Worm (Caenorhabditis elegans): Measurements from ENCODE around the gene farl-11.
"Not testable (repeated sequence)": the region's sequence is repeated elsewhere in the genome, so short reads cannot be mapped to it uniquely, and the experiment has no call there.

The farl-11 gene

ce11 chrII:7088283-7088682 lies 16.6 kb downstream of the farl-11 start:
- peak in 1 of 2 experiments; percentile 67 for TF ChIP-seq unc-62 (GFP tag; optimal IDR thresholded peaks at IDR 0.05 in 1 of 2)
- TF ChIP-seq unc-62 (tag; optimal IDR thresholded peaks at IDR 0.05): not testable (repeated sequence)

- peak in 1 of 2 experiments; percentile 21 for TF ChIP-seq daf-16 (GFP tag; optimal IDR thresholded peaks at IDR 0.05)
- TF ChIP-seq daf-16 (tag; optimal IDR thresholded peaks at IDR 0.05): not testable (repeated sequence)
Measured at ce11 chrII:7084021-7084420, 20.8 kb downstream of the farl-11 start, which contains the start of the genes T02G5.14 and T02G5.15. Gene T02G5.14 (plus strand): TSS chrII:7084321. Gene T02G5.15 (plus strand): TSS chrII:7084321.

- TF ChIP-seq daf-16 (GFP tag; optimal IDR thresholded peaks at IDR 0.05): peak in 1 of 2 experiments; percentile 39
- TF ChIP-seq daf-16 (tag; optimal IDR thresholded peaks at IDR 0.05): no peak
- 0 out of 2 replicates have a peak, but pooled peaks have one; percentile 24 for TF ChIP-seq Y48G9A.11 (GFP tag; IDR thresholded peaks at IDR 0.05)
- 0 out of 2 replicates have a peak, but pooled peaks have one; percentile 48 for TF ChIP-seq saeg-2 (GFP tag; IDR thresholded peaks at IDR 0.05)
- peak; percentile 40 for TF ChIP-seq lin-38 (GFP tag; IDR thresholded peaks at IDR 0.05)
- TF ChIP-seq aha-1 (tag): no peak
- TF ChIP-seq daf-19 (GFP tag; conservative IDR thresholded peaks at IDR 0.05): 0 out of 2 replicates have a peak, but pooled peaks have one; percentile 53
- TF ChIP-seq lin-15B (tag; optimal IDR thresholded peaks at IDR 0.05): no peak
- 0 out of 2 replicates have a peak, but pooled peaks have one; percentile 22 for TF ChIP-seq zfp-3 (GFP tag; conservative IDR thresholded peaks at IDR 0.05)
Measured at ce11 chrII:7075564-7076228, 29.1 kb downstream of the farl-11 start, which contains the start of gene T02G5.7. Gene T02G5.7 (plus strand): TSS chrII:7075614.

- TF ChIP-seq Y105C5A.15 (GFP tag; IDR thresholded peaks at IDR 0.05) (no peak), T20F7.1 (GFP tag; optimal IDR thresholded peaks at IDR 0.05) (no peak), pha-4 (GFP tag; IDR thresholded peaks at IDR 0.05) (no peak), pha-4 (tag; optimal IDR thresholded peaks at IDR 0.05) (no peak), daf-12 (tag; optimal IDR thresholded peaks at IDR 0.05) (no peak), unc-130 (GFP tag; optimal IDR thresholded peaks at IDR 0.05) (no peak), nhr-77 (tag; optimal IDR thresholded peaks at IDR 0.05) (no peak), zip-2 (tag; optimal IDR thresholded peaks at IDR 0.05) (no peak), php-3 (GFP tag; IDR thresholded peaks at IDR 0.05) (no peak), F37D6.2 (tag; optimal IDR thresholded peaks at IDR 0.05) (no peak), duxl-1 (tag; optimal IDR thresholded peaks at IDR 0.05; ENCODE audit: poor library complexity) (no peak), ceh-44 (GFP tag; IDR thresholded peaks at IDR 0.05) (no peak), T26A8.4 (GFP tag; IDR thresholded peaks at IDR 0.05) (no peak), fos-1 (tag; optimal IDR thresholded peaks at IDR 0.05) (no peak), ceh-62 (tag; optimal IDR thresholded peaks at IDR 0.05) (no peak), nhr-25 (tag; optimal IDR thresholded peaks at IDR 0.05; ENCODE audit: borderline replicate concordance, insufficient read depth) (no peak), mxl-2 (GFP tag; conservative IDR thresholded peaks at IDR 0.05) (no peak), lir-3 (tag; optimal IDR thresholded peaks at IDR 0.05) (no peak)
Measured at ce11 chrII:7073537-7073913, 31.3 kb downstream of the farl-11 start, which contains the start of gene kat-1. Gene kat-1 (plus strand): TSS chrII:7073814.

ce11 chrII:7072590-7073536 lies 32.0 kb downstream of the farl-11 start:
- TF ChIP-seq set-16 (GFP tag; IDR thresholded peaks at IDR 0.05) (no peak), nhr-48 (tag; optimal IDR thresholded peaks at IDR 0.05) (peak; percentile 32), zip-11 (GFP tag; IDR thresholded peaks at IDR 0.05) (no peak), ZK337.2 (GFP tag; IDR thresholded peaks at IDR 0.05) (no peak), dmd-6 (GFP tag; IDR thresholded peaks at IDR 0.05) (peak; percentile 91), lsy-2 (tag; optimal IDR thresholded peaks at IDR 0.05) (peak; percentile 21 to 81), egl-27 (tag; optimal IDR thresholded peaks at IDR 0.05) (no peak), F37D6.2 (tag; optimal IDR thresholded peaks at IDR 0.05) (no peak), cey-2 (tag; optimal IDR thresholded peaks at IDR 0.05; ENCODE audit: borderline replicate concordance, insufficient read depth) (no peak), nhr-77 (tag; optimal IDR thresholded peaks at IDR 0.05) (peak; percentile 38), arid-1 (GFP tag; conservative IDR thresholded peaks at IDR 0.05) (no peak), madf-9 (GFP tag; conservative IDR thresholded peaks at IDR 0.05) (no peak), dmd-9 (GFP tag; IDR thresholded peaks at IDR 0.05) (no peak), ama-1 (optimal IDR thresholded peaks at IDR 0.05) (no peak)
